Worm (Caenorhabditis elegans) whole organism, late embryonic: ENCODE results near the gene sre-7.

Experiments
- ceh-2 ChIP-seq: sonication (generic microtip); optimal IDR thresholded peaks from 2 replicates; lab custom pipeline; 2016; ENCODE audit warnings: missing genotype, missing genetic modification characterization, missing compliant biosample characterization
- elt-2 ChIP-seq: sonication (generic microtip); optimal IDR thresholded peaks from 2 replicates; lab custom pipeline; 2016; ENCODE audit warnings: missing genetic modification reagents, missing genetic modification characterization, missing compliant biosample characterization
- eyg-1 ChIP-seq: sonication (generic microtip); optimal IDR thresholded peaks from 2 replicates; lab custom pipeline; 2016; ENCODE audit warnings: missing genotype, missing genetic modification characterization, missing compliant biosample characterization
- pqm-1 ChIP-seq: sonication (generic microtip); optimal IDR thresholded peaks from 2 replicates; lab custom pipeline; 2016; ENCODE audit warnings: missing genetic modification characterization, missing compliant biosample characterization

ce11 chrV:14254221-14254620, 10.2 kb downstream of the sre-7 start, which contains the start of gene K02E11.7:
- TF ChIP-seq elt-2 (no peak), eyg-1 (tag; lab: Kevin White, UChicago) (no peak), pqm-1 (tag; lab: Kevin White, UChicago) (no peak), ceh-2 (tag; lab: Kevin White, UChicago) (no peak)
